Fruit fly (Drosophila melanogaster): ENCODE measurements around the gene CG13288.

dm6 chr3L:5952537-5952936, 45.4 kb downstream of the CG13288 start:
- no peak for TF ChIP-seq Sp1 (GFP tag; optimal IDR thresholded peaks at IDR 0.05)
- TF ChIP-seq dsf (GFP tag; optimal IDR thresholded peaks at IDR 0.05; ENCODE audit: borderline replicate concordance), result no peak
- no peak for TF ChIP-seq Jra (GFP tag; optimal IDR thresholded peaks at IDR 0.05)
- no peak for TF ChIP-seq pan (optimal IDR thresholded peaks at IDR 0.05)
- no peak for TF ChIP-seq lola (GFP tag; optimal IDR thresholded peaks at IDR 0.05)
- TF ChIP-seq GATAd (GFP tag; optimal IDR thresholded peaks at IDR 0.05), result no peak
- TF ChIP-seq Hnf4 (GFP tag; optimal IDR thresholded peaks at IDR 0.05), result no peak
- TF ChIP-seq rgr (GFP tag; optimal IDR thresholded peaks at IDR 0.05), result no peak
- no peak for TF ChIP-seq ey (GFP tag; optimal IDR thresholded peaks at IDR 0.05)
- TF ChIP-seq HLH106 (tag; optimal IDR thresholded peaks at IDR 0.05), result no peak
- TF ChIP-seq Abd-B (GFP tag; optimal IDR thresholded peaks at IDR 0.05), result no peak
- TF ChIP-seq Myc (optimal IDR thresholded peaks at IDR 0.05), result no peak
- TF ChIP-seq usp (GFP tag; optimal IDR thresholded peaks at IDR 0.05), result no peak
- TF ChIP-seq sv (GFP tag; optimal IDR thresholded peaks at IDR 0.05), result no peak
